Worm (Caenorhabditis elegans): ENCODE data around the gene F22B8.3.

The F22B8.3 gene

DNA sequence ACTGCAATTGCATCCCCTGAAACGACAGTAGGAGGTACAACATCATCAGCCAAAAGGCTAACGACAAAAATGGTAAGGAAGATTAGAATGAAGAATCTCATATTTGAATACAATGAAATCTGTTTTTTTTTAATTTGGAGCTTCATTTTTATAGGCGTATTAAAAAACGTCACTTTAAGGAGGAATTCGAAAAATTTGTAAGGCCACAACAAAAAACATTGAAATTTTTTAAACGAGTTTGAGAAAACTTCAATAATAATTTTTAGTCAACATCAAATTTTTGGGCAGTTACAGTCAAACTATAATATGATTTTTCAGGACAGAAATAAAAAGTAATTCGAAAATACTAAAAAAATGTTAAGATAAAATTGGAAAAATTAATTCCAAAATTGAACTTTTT is 28.0 kb upstream of the F22B8.3 start, which contains the start of gene F14H3.14:
Gene F14H3.14 (minus strand): TSS at position 101 of the 400 bp plus-strand sequence.
- TF ChIP-seq tbx-37 (GFP tag; conservative IDR thresholded peaks at IDR 0.05), result no peak
- no peak for TF ChIP-seq sea-1 (GFP tag; conservative IDR thresholded peaks at IDR 0.05)
- TF ChIP-seq hmbx-1 (tag; optimal IDR thresholded peaks at IDR 0.05), result no peak
- TF ChIP-seq F13C5.2 (tag; optimal IDR thresholded peaks at IDR 0.05), result no peak
- no peak for TF ChIP-seq pes-1 (GFP tag; IDR thresholded peaks at IDR 0.05)
- TF ChIP-seq ets-7 (tag; optimal IDR thresholded peaks at IDR 0.05), result no peak
- no peak for TF ChIP-seq ama-1 (optimal IDR thresholded peaks at IDR 0.05)
- no peak for TF ChIP-seq B0310.2 (tag; optimal IDR thresholded peaks at IDR 0.05)
- TF ChIP-seq aly-1 (tag; optimal IDR thresholded peaks at IDR 0.05), result no peak
- TF ChIP-seq tbx-11 (GFP tag; IDR thresholded peaks at IDR 0.05), result no peak
- TF ChIP-seq flt-1 (GFP tag; IDR thresholded peaks at IDR 0.05), result no peak
- TF ChIP-seq ceh-36 (tag; optimal IDR thresholded peaks at IDR 0.05), result no peak
- no peak for TF ChIP-seq tra-4 (tag; optimal IDR thresholded peaks at IDR 0.05)
- TF ChIP-seq ceh-13 (GFP tag; optimal IDR thresholded peaks at IDR 0.05), result no peak
- no peak for TF ChIP-seq hnd-1 (tag; optimal IDR thresholded peaks at IDR 0.05)
- no peak for TF ChIP-seq hmg-4 (GFP tag; optimal IDR thresholded peaks at IDR 0.05)
- TF ChIP-seq scrt-1 (GFP tag; IDR thresholded peaks at IDR 0.05), result no peak

DNA sequence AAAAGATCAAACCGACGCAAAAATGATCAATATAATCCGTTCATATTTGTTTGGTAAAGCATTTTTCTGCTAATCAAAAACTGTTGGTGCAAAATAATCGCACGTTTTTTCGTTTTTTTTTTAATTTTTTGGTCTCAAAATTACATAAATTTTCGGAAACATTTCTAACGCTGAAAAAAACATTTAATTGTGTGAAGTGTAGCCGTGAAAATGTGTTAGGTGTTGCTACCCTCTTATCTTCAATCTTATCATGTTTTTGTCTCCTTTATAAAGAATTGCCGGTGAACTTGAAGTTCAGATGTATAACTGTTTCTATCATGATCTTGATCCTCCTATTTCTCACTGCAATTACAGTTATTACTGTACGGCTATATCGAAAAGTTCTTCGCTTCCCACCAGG is 21.8 kb upstream of the F22B8.3 start, which contains the start of gene cyp-35D1:
Gene cyp-35D1 (plus strand): TSS at position 301 of the 400 bp plus-strand sequence.
- no peak for TF ChIP-seq hmg-4 (GFP tag; optimal IDR thresholded peaks at IDR 0.05)
- TF ChIP-seq hmbx-1 (tag; optimal IDR thresholded peaks at IDR 0.05), result no peak
- TF ChIP-seq ceh-36 (tag; optimal IDR thresholded peaks at IDR 0.05), result no peak
- TF ChIP-seq F13C5.2 (tag; optimal IDR thresholded peaks at IDR 0.05), result no peak
- TF ChIP-seq scrt-1 (GFP tag; IDR thresholded peaks at IDR 0.05), result no peak
- no peak for TF ChIP-seq hnd-1 (tag; optimal IDR thresholded peaks at IDR 0.05)
- TF ChIP-seq ets-7 (tag; optimal IDR thresholded peaks at IDR 0.05), result no peak
- no peak for TF ChIP-seq tbx-37 (GFP tag; conservative IDR thresholded peaks at IDR 0.05)
- TF ChIP-seq aly-1 (tag; optimal IDR thresholded peaks at IDR 0.05), result no peak
- no peak for TF ChIP-seq ama-1 (optimal IDR thresholded peaks at IDR 0.05)
- no peak for TF ChIP-seq B0310.2 (tag; optimal IDR thresholded peaks at IDR 0.05)
- no peak for TF ChIP-seq flt-1 (GFP tag; IDR thresholded peaks at IDR 0.05)
- no peak for TF ChIP-seq sea-1 (GFP tag; conservative IDR thresholded peaks at IDR 0.05)
- no peak for TF ChIP-seq pes-1 (GFP tag; IDR thresholded peaks at IDR 0.05)
- no peak for TF ChIP-seq tbx-11 (GFP tag; IDR thresholded peaks at IDR 0.05)

DNA sequence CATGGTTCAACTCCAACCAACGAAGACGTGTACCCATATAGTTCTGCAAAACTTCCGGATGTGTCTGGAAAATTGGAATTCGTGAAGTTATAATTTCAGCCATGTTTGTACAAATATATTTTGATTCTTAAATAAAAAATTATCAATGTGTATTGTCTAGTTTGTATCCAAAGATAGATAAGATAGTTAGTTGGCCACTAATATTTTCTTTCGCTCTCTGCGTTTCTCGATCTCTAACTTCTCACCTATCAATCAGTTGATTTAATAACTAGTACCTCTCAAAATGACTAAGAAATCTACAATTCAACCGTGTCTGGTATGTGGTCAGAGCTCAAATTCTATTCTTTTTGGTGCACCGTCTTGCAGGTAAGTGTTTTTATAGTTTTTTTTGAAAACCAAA is 19.6 kb upstream of the F22B8.3 start, which contains the start of gene nhr-176:
Gene nhr-176 (plus strand): TSS at position 159 of the 400 bp plus-strand sequence.
- TF ChIP-seq ama-1 (optimal IDR thresholded peaks at IDR 0.05) (no peak), ceh-36 (tag; optimal IDR thresholded peaks at IDR 0.05) (no peak), F13C5.2 (tag; optimal IDR thresholded peaks at IDR 0.05) (no peak), hnd-1 (tag; optimal IDR thresholded peaks at IDR 0.05) (no peak)

DNA sequence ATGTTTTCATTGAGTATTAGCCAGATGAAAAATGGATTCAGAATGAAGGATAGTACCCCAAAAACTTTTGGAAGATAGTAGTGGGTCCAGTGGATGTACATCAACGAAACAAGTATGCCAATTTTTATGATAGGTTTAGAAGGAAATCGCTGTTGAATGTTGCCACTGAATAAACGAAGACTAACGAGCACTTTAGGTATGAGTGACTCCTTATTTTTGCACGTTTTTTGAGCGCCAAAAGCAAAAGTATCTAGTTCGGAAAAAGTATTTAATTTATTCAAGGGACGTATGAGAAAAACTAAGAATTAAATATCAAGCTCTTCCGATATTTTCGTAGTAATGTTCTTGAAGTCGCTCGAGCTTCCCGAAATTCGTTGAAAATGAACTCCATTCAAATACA is 16.9 kb upstream of the F22B8.3 start, which contains the start of gene srj-10:
Gene srj-10 (minus strand): TSS at position 101 of the 400 bp plus-strand sequence.
- TF ChIP-seq F13C5.2 (tag; optimal IDR thresholded peaks at IDR 0.05), result no peak
- TF ChIP-seq tbx-11 (GFP tag; IDR thresholded peaks at IDR 0.05), result no peak
- TF ChIP-seq hnd-1 (tag; optimal IDR thresholded peaks at IDR 0.05), result no peak
- TF ChIP-seq scrt-1 (GFP tag; IDR thresholded peaks at IDR 0.05), result no peak
- no peak for TF ChIP-seq flt-1 (GFP tag; IDR thresholded peaks at IDR 0.05)
- TF ChIP-seq sea-1 (GFP tag; conservative IDR thresholded peaks at IDR 0.05), result no peak
- no peak for TF ChIP-seq hmg-4 (GFP tag; optimal IDR thresholded peaks at IDR 0.05)
- no peak for TF ChIP-seq tra-4 (tag; optimal IDR thresholded peaks at IDR 0.05)
- TF ChIP-seq ets-7 (tag; optimal IDR thresholded peaks at IDR 0.05), result no peak
- no peak for TF ChIP-seq B0310.2 (tag; optimal IDR thresholded peaks at IDR 0.05)
- TF ChIP-seq pes-1 (GFP tag; IDR thresholded peaks at IDR 0.05), result no peak
- TF ChIP-seq aly-1 (tag; optimal IDR thresholded peaks at IDR 0.05), result no peak
- TF ChIP-seq ceh-36 (tag; optimal IDR thresholded peaks at IDR 0.05), result no peak
- TF ChIP-seq tbx-37 (GFP tag; conservative IDR thresholded peaks at IDR 0.05), result no peak
- no peak for TF ChIP-seq ceh-13 (GFP tag; optimal IDR thresholded peaks at IDR 0.05)
- no peak for TF ChIP-seq hmbx-1 (tag; optimal IDR thresholded peaks at IDR 0.05)
- TF ChIP-seq ama-1 (optimal IDR thresholded peaks at IDR 0.05), result no peak

DNA sequence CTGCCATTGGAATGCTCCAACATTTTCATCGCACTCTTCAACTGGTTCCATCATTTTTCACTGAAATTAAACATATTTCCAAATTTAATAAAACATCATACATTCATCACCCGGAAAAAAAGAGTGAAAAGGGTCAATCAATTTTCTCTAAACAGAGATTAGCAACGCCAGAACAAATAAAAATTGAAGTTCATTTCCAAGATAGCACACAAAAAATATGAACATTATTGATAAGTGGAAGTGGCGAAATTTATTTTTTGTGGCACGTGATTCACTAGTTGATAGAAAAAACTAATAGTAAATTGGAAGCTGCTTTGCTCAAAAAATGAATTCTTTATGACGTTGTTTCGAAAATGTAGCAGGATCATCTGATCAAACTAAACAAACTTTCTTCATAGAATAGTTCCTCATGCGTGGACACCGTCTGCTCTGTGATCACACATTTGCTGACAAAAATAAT is 15.5 kb upstream of the F22B8.3 start, which contains the start of the genes F14H3.12 and srj-29:
Gene F14H3.12 (minus strand): TSS at position 74 of the 460 bp plus-strand sequence.
Gene srj-29 (plus strand): TSS at position 410 of the 460 bp plus-strand sequence.
- TF ChIP-seq hmbx-1 (tag; optimal IDR thresholded peaks at IDR 0.05) (no peak), tbx-11 (GFP tag; IDR thresholded peaks at IDR 0.05) (no peak), flt-1 (GFP tag; IDR thresholded peaks at IDR 0.05) (no peak), hmg-4 (GFP tag; optimal IDR thresholded peaks at IDR 0.05) (no peak), ceh-36 (tag; optimal IDR thresholded peaks at IDR 0.05) (no peak), hnd-1 (tag; optimal IDR thresholded peaks at IDR 0.05) (no peak), ama-1 (optimal IDR thresholded peaks at IDR 0.05) (no peak), F13C5.2 (tag; optimal IDR thresholded peaks at IDR 0.05) (no peak), sea-1 (GFP tag; conservative IDR thresholded peaks at IDR 0.05) (no peak), scrt-1 (GFP tag; IDR thresholded peaks at IDR 0.05) (no peak), pes-1 (GFP tag; IDR thresholded peaks at IDR 0.05) (no peak), tbx-37 (GFP tag; conservative IDR thresholded peaks at IDR 0.05) (no peak), ceh-13 (GFP tag; optimal IDR thresholded peaks at IDR 0.05) (no peak), B0310.2 (tag; optimal IDR thresholded peaks at IDR 0.05) (no peak), aly-1 (tag; optimal IDR thresholded peaks at IDR 0.05) (no peak), tra-4 (tag; optimal IDR thresholded peaks at IDR 0.05) (no peak), ets-7 (tag; optimal IDR thresholded peaks at IDR 0.05) (no peak)

DNA sequence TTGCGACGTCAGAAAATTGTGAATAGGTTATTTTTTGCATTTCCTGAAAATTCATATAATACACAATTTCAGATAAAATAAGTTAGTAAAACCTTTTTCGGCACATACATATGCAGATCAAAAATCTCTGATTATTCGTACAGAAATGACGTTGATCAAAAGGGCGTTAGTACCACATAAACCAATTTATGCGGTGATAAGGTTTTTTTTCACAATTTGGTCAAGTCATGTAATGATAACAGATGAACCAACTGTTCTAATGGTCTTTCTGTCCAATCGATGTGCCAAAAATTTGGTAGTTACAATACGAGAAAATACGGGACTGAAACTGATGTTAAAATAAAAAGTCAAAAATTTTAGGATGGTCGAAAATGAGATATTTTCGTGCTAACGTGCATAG is 10.7 kb upstream of the F22B8.3 start:
- no peak for TF ChIP-seq aly-1 (tag; optimal IDR thresholded peaks at IDR 0.05)

DNA sequence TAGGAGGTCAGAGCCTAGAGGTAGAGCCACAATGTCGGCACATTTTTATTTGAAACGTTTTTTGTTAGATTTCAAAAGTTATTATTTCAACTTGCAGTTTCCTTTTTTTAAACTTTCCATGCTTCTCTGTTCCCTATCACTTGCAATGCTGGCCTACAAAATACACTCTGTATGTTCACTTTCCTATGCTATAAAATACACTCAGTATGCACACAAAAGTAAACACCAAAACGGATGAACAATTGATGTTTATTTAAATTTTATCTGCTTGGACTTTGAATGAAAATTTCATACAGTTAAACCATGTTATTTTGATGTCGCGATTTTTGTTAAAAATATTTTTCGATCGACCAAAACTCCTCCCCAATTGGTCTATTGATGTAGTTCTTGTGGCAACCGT is 10.1 kb upstream of the F22B8.3 start:
- TF ChIP-seq tbx-11 (GFP tag; IDR thresholded peaks at IDR 0.05) (no peak), tbx-37 (GFP tag; conservative IDR thresholded peaks at IDR 0.05) (no peak), ceh-36 (tag; optimal IDR thresholded peaks at IDR 0.05) (no peak), hnd-1 (tag; optimal IDR thresholded peaks at IDR 0.05) (no peak), tra-4 (tag; optimal IDR thresholded peaks at IDR 0.05) (no peak)
